Worm (Caenorhabditis elegans) whole organism, young adult: ENCODE data around the gene Y53G8AL.1.

Experiments used
- B0035.1 ChIP-seq: sonication (generic microtip); optimal IDR thresholded peaks from 2 replicates; lab custom pipeline; 2016; ENCODE audit warnings: missing genetic modification characterization, mild to moderate bottlenecking, missing compliant biosample characterization, missing genotype, missing genetic modification reagents
- F33H1.4 ChIP-seq: fragments of 200-800 bp; sonication (Bioruptor generic); IDR thresholded peaks from 2 replicates; pipeline ENCODE4 v1.3.6; 2022; ENCODE audit warnings: missing genetic modification reagents, missing genetic modification characterization, missing compliant biosample characterization
- F37B4.10 ChIP-seq: fragments of 200-800 bp; sonication (Bioruptor generic); IDR thresholded peaks from 2 replicates; pipeline ENCODE4 v1.3.6; 2022; ENCODE audit warnings: missing genetic modification characterization, missing compliant biosample characterization
- F52B5.7 ChIP-seq: sonication (generic microtip); optimal IDR thresholded peaks from 2 replicates; lab custom pipeline; 2016; ENCODE audit warnings: mild to moderate bottlenecking, missing genetic modification characterization, missing compliant biosample characterization
- F55B11.4 ChIP-seq: sonication (generic microtip); optimal IDR thresholded peaks from 2 replicates; lab custom pipeline; 2016; ENCODE audit warnings: missing compliant biosample characterization, missing genetic modification characterization, borderline replicate concordance; ENCODE audit not compliant: insufficient read depth
- K12H6.12 ChIP-seq: fragments of 200-800 bp; sonication (Bioruptor generic); optimal IDR thresholded peaks from 2 replicates; lab custom pipeline; 2018; ENCODE audit warnings: mild to moderate bottlenecking, missing genetic modification characterization, missing compliant biosample characterization
- T26A5.8 ChIP-seq: sonication (generic microtip); optimal IDR thresholded peaks from 2 replicates; lab custom pipeline; 2016; ENCODE audit warnings: missing genetic modification characterization, missing compliant biosample characterization
- Y67H2A.10 ChIP-seq: fragments of 200-800 bp; sonication (Bioruptor generic); conservative IDR thresholded peaks from 2 replicates; pipeline ENCODE4 v1.3.6; 2022; ENCODE audit warnings: missing genetic modification reagents, missing genetic modification characterization, missing compliant biosample characterization
- akir-1 ChIP-seq: fragments of 200-800 bp; sonication (Bioruptor generic); optimal IDR thresholded peaks from 2 replicates; lab custom pipeline; 2018; ENCODE audit warnings: mild to moderate bottlenecking, missing genetic modification characterization, moderate library complexity, missing compliant biosample characterization
- aptf-2 ChIP-seq: fragments of 200-800 bp; sonication (Bioruptor generic); conservative IDR thresholded peaks from 2 replicates; pipeline ENCODE4 v1.3.6; 2022; ENCODE audit warnings: missing genetic modification reagents, missing genetic modification characterization, missing compliant biosample characterization
- attf-6 ChIP-seq: fragments of 200-800 bp; sonication (Bioruptor generic); IDR thresholded peaks from 2 replicates; pipeline ENCODE4 v1.3.6; 2022; ENCODE audit warnings: missing genetic modification reagents, missing genetic modification characterization, missing compliant biosample characterization
- ceh-100 ChIP-seq: fragments of 200-800 bp; sonication (Bioruptor generic); IDR thresholded peaks from 2 replicates; pipeline ENCODE4 v1.3.6; 2022; ENCODE audit warnings: missing genetic modification reagents, missing genetic modification characterization, missing compliant biosample characterization
- ceh-79 ChIP-seq: sonication (generic microtip); optimal IDR thresholded peaks from 2 replicates; lab custom pipeline; 2017; ENCODE audit warnings: mild to moderate bottlenecking, missing genetic modification characterization, missing compliant biosample characterization
- ceh-91 ChIP-seq: fragments of 200-800 bp; sonication (Bioruptor generic); IDR thresholded peaks from 2 replicates; pipeline ENCODE4 v1.3.6; 2022; ENCODE audit warnings: missing genetic modification reagents, missing genetic modification characterization, missing compliant biosample characterization
- dox-1 ChIP-seq: fragments of 200-800 bp; sonication (Bioruptor generic); IDR thresholded peaks from 2 replicates; pipeline ENCODE4 v1.3.6; 2022; ENCODE audit warnings: missing genetic modification reagents, missing genetic modification characterization, missing compliant biosample characterization
- efl-1 ChIP-seq: fragments of 150-350 bp; optimal IDR thresholded peaks from 2 replicates; lab custom pipeline; 2014; ENCODE audit warnings: missing biosample characterization, missing genetic modification reagents, missing genetic modification characterization
- ekl-4 ChIP-seq: fragments of 200-800 bp; sonication (Bioruptor generic); IDR thresholded peaks from 2 replicates; pipeline ENCODE4 v1.3.6; 2022; ENCODE audit warnings: missing genetic modification reagents, missing genetic modification characterization, missing compliant biosample characterization
- fkh-3 ChIP-seq: sonication (generic microtip); optimal IDR thresholded peaks from 2 replicates; lab custom pipeline; 2016; ENCODE audit warnings: mild to moderate bottlenecking, missing genetic modification characterization, missing compliant biosample characterization
- hlh-12 ChIP-seq: sonication (generic microtip); optimal IDR thresholded peaks from 2 replicates; lab custom pipeline; 2016; ENCODE audit warnings: missing genetic modification characterization, missing compliant biosample characterization
- hlh-26 ChIP-seq: fragments of 200-800 bp; sonication (Bioruptor generic); conservative IDR thresholded peaks from 2 replicates; pipeline ENCODE4 v1.3.6; 2022; ENCODE audit warnings: missing genetic modification reagents, missing genetic modification characterization, missing compliant biosample characterization
- hmg-1.2 ChIP-seq: fragments of 200-800 bp; sonication (Bioruptor generic); IDR thresholded peaks from 2 replicates; pipeline ENCODE4 v1.3.6; 2022; ENCODE audit warnings: missing genetic modification reagents, missing genetic modification characterization, missing compliant biosample characterization
- hrde-1 ChIP-seq: sonication (generic microtip); optimal IDR thresholded peaks from 2 replicates; lab custom pipeline; 2016; ENCODE audit warnings: missing genetic modification characterization, mild to moderate bottlenecking, missing compliant biosample characterization, moderate library complexity, missing genotype, missing genetic modification reagents, borderline replicate concordance
- hsf-1 ChIP-seq: fragments of 200-800 bp; sonication (Bioruptor generic); IDR thresholded peaks from 2 replicates; pipeline ENCODE4 v1.3.6; 2022; ENCODE audit warnings: missing genetic modification reagents, missing genetic modification characterization, missing compliant biosample characterization
- lin-54 ChIP-seq: fragments of 200-800 bp; sonication (Bioruptor generic); optimal IDR thresholded peaks from 2 replicates; lab custom pipeline; 2018; ENCODE audit warnings: mild to moderate bottlenecking, missing genetic modification characterization, missing compliant biosample characterization
- lsl-1 ChIP-seq: fragments of 200-800 bp; sonication (Bioruptor generic); optimal IDR thresholded peaks from 2 replicates; lab custom pipeline; 2018; ENCODE audit warnings: mild to moderate bottlenecking, missing genetic modification characterization, moderate library complexity, missing compliant biosample characterization
- lsy-27 ChIP-seq: sonication (generic microtip); optimal IDR thresholded peaks from 2 replicates; lab custom pipeline; 2017; ENCODE audit warnings: missing genetic modification characterization, mild to moderate bottlenecking, missing compliant biosample characterization, antibody characterized with exemption, missing genotype, borderline replicate concordance; ENCODE audit not compliant: insufficient read depth
- madf-3 ChIP-seq: fragments of 200-800 bp; sonication (Bioruptor generic); IDR thresholded peaks from 2 replicates; pipeline ENCODE4 v1.3.6; 2022; ENCODE audit warnings: missing genetic modification reagents, missing genetic modification characterization, missing compliant biosample characterization
- madf-8 ChIP-seq: fragments of 200-800 bp; sonication (Bioruptor generic); conservative IDR thresholded peaks from 2 replicates; pipeline ENCODE4 v1.3.6; 2022; ENCODE audit warnings: missing genetic modification reagents, missing genetic modification characterization, missing compliant biosample characterization
- mel-28 ChIP-seq: sonication (generic microtip); optimal IDR thresholded peaks from 2 replicates; lab custom pipeline; 2016; ENCODE audit warnings: borderline replicate concordance, mild to moderate bottlenecking, missing genetic modification characterization, missing compliant biosample characterization
- mxl-1 ChIP-seq: sonication (generic microtip); optimal IDR thresholded peaks from 2 replicates; lab custom pipeline; 2016; ENCODE audit warnings: missing genetic modification characterization, missing compliant biosample characterization
- nfya-1 ChIP-seq: sonication (generic microtip); optimal IDR thresholded peaks from 2 replicates; lab custom pipeline; 2017; ENCODE audit warnings: antibody characterized with exemption, missing compliant biosample characterization, missing genetic modification characterization, borderline replicate concordance; ENCODE audit not compliant: insufficient read depth
- nhr-27 ChIP-seq: fragments of 200-800 bp; sonication (Bioruptor generic); optimal IDR thresholded peaks from 2 replicates; lab custom pipeline; 2018; ENCODE audit warnings: mild to moderate bottlenecking, missing genetic modification characterization, moderate library complexity, missing compliant biosample characterization
- nhr-80 ChIP-seq: sonication (generic microtip); optimal IDR thresholded peaks from 2 replicates; lab custom pipeline; 2016; ENCODE audit warnings: missing genetic modification characterization, missing compliant biosample characterization
- pha-4 ChIP-seq: fragments of 150-350 bp; sonication (generic microtip); optimal IDR thresholded peaks from 2 replicates; lab custom pipeline; 2014; ENCODE audit warnings: missing biosample characterization, missing genetic modification reagents, missing genetic modification characterization
- tbp1 ChIP-seq: fragments of 200-800 bp; sonication (Bioruptor generic); optimal IDR thresholded peaks from 2 replicates; lab custom pipeline; 2018; ENCODE audit warnings: mild to moderate bottlenecking, missing genetic modification characterization, missing compliant biosample characterization

The Y53G8AL.1 gene

DNA sequence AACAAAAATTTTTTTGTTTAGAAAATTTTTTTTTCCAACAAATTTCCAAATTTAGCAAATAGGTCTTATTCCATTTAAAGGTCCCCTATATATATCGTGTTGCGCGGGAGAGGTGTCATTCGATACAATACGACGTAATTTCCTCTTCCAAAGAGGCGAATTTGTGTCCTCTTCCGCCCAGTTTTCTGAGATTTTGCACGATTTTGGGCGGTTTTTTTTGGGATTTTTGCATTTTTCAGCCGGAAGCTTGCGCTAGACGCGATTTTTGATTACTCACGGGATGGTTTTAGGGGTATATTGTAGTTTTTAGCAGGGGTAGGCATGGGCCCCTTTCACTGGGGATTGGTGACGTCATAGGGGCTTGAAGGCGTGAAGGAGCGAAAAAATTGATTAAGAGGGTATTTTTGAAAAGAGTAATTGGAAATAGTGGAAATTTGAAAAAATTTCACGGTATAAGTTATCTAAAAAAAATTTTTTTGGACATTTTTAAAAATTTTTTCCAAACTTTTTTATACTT lies 17.8 kb downstream of the Y53G8AL.1 start, which contains the start of gene Y53G8AL.4:
Gene Y53G8AL.4, minus strand, starts transcription at position 51 of the 517 bp plus-strand sequence.
- TF ChIP-seq tbp1 (no peak), ceh-100 (GFP tag; lab: Robert Waterston, UW) (no peak), F52B5.7 (tag; lab: Kevin White, UChicago) (no peak), hsf-1 (no peak), ceh-91 (GFP tag; lab: Robert Waterston, UW) (no peak), ceh-79 (tag; lab: Kevin White, UChicago) (no peak), lin-54 (no peak), hlh-26 (no peak), Y67H2A.10 (GFP tag; lab: Robert Waterston, UW) (no peak), mxl-1 (no peak), lsy-27 (no peak), hrde-1 (no peak), akir-1 (GFP tag; lab: Kevin White, UChicago) (no peak), pha-4 (tag; lab: Kevin White, UChicago) (no peak), F37B4.10 (no peak), efl-1 (GFP tag; lab: Kevin White, UChicago) (no peak), fkh-3 (tag; lab: Kevin White, UChicago) (no peak), K12H6.12 (no peak)

DNA sequence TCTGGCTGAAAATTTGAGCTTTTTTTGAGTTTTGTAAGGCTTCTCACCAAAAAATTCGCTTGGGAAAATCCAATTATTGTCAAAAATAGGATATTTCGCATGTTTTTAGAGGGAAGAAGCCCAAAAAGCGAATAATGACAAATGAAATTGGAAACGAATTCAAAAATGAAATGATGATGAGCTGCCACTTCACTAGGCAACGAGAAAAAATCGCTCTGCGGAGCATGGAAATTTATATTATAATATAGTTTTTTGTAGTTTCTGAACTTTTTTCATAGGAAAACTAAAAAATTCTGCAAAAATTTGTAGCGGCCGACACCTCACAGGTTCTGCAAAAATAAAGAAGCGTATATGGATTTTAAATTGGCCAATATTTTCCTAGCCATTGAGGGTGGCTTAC lies 20.1 kb downstream of the Y53G8AL.1 start, which contains the start of gene Y53G8AL.3:
Gene Y53G8AL.3, minus strand, starts transcription at position 101 of the 400 bp plus-strand sequence.
- no peak for TF ChIP-seq lsl-1 (GFP tag; lab: Kevin White, UChicago)
- TF ChIP-seq pha-4 (tag; lab: Kevin White, UChicago): no peak
- no peak for TF ChIP-seq Y67H2A.10 (GFP tag; lab: Robert Waterston, UW)
- no peak for TF ChIP-seq ceh-79 (tag; lab: Kevin White, UChicago)
- no peak for TF ChIP-seq madf-8
- no peak for TF ChIP-seq attf-6
- TF ChIP-seq mel-28 (tag; lab: Kevin White, UChicago): no peak
- TF ChIP-seq B0035.1 (tag; lab: Kevin White, UChicago): no peak
- TF ChIP-seq F55B11.4 (tag; lab: Kevin White, UChicago): no peak

DNA sequence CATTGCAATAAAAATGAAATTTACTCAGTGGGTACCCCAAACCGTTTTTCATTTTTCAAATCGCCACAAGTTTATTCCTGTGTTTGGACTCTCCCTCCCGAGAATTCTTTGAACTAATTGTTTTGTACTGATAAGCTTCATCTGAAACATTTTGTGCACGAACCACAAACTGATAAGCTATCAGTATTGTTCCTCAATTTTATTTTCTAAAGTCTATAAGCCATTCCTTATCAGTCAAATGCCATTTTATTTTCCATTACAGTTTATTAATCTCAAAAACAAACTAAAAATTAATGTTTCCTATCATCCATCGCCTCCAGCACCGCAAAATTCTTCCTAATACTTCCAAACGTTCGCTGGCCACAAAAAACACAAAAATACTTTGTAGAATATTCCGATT lies 20.8 kb downstream of the Y53G8AL.1 start:
- TF ChIP-seq hlh-12 (tag; lab: Kevin White, UChicago): no peak
- TF ChIP-seq T26A5.8 (tag; lab: Kevin White, UChicago): no peak
- no peak for TF ChIP-seq nfya-1 (tag; lab: Kevin White, UChicago)
- no peak for TF ChIP-seq hmg-1.2 (GFP tag; lab: Robert Waterston, UW)
- no peak for TF ChIP-seq nhr-27 (tag; lab: Kevin White, UChicago)
- TF ChIP-seq madf-3 (GFP tag; lab: Robert Waterston, UW): no peak
- TF ChIP-seq ekl-4 (GFP tag; lab: Robert Waterston, UW): 0 out of 2 replicates have a peak, but pooled peaks have one; percentile 3
- TF ChIP-seq dox-1 (GFP tag; lab: Robert Waterston, UW): 0 out of 2 replicates have a peak, but pooled peaks have one; percentile 12
- TF ChIP-seq aptf-2: no peak
- TF ChIP-seq F33H1.4: no peak
- TF ChIP-seq nhr-80 (tag; lab: Kevin White, UChicago): peak; percentile 90
